Fruit fly (Drosophila melanogaster) whole organism: ENCODE results near the gene CG3847.
"Not testable (repeated sequence)": the region's sequence is repeated elsewhere in the genome, so short reads cannot be mapped to it uniquely, and the experiment has no call there.

Source experiments
- CG8478 ChIP-seq: fragments of >200 bp; optimal IDR thresholded peaks from 2 replicates; lab custom pipeline; 2018; ENCODE audit warnings: inconsistent platforms
- Dll ChIP-seq: fragments of >200 bp; optimal IDR thresholded peaks from 2 replicates; lab custom pipeline; 2017
- EcR ChIP-seq, 2 experiments: fragments of >200 bp; optimal IDR thresholded peaks; 2 replicates each; lab custom pipeline; 2017; ENCODE audit warnings: missing biosample characterization in 2 of 2, missing genetic modification characterization in 2 of 2, missing genetic modification reagents in 2 of 2
- pan ChIP-seq: fragments of >200 bp; optimal IDR thresholded peaks from 2 replicates; lab custom pipeline; 2017
- psq ChIP-seq: fragments of >200 bp; optimal IDR thresholded peaks from 2 replicates; lab custom pipeline; 2017
- usp ChIP-seq: fragments of >200 bp; optimal IDR thresholded peaks from 2 replicates; lab custom pipeline; 2017; ENCODE audit warnings: missing biosample characterization, missing genetic modification characterization, mixed read lengths

The CG3847 gene

DNA sequence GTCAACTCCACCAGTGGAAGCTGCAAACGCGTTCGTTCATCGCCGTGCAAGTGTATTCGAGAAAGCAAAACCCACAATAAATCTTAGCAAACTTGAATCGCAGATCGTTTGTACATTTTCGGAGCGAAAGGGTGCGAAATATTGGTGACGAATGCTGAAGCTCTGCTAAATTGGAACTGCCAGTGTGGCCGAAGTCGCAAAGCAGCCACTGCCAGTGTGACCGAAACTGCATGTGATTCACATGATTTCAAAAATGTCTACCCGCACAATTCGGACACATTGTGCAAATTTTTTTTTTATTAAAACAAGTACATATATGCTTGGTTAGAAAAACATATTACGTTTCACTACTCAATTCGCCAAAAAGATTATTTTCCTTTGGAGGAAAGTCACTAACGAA, 14.3 kb downstream of the CG3847 start:
- TF ChIP-seq Dll (lab: Kevin White, UChicago) (no peak), pan (lab: Kevin White, UChicago) (no peak), EcR (GFP tag; optimal IDR thresholded peaks at IDR 0.05; lab: Kevin White, UChicago) (no peak)

DNA sequence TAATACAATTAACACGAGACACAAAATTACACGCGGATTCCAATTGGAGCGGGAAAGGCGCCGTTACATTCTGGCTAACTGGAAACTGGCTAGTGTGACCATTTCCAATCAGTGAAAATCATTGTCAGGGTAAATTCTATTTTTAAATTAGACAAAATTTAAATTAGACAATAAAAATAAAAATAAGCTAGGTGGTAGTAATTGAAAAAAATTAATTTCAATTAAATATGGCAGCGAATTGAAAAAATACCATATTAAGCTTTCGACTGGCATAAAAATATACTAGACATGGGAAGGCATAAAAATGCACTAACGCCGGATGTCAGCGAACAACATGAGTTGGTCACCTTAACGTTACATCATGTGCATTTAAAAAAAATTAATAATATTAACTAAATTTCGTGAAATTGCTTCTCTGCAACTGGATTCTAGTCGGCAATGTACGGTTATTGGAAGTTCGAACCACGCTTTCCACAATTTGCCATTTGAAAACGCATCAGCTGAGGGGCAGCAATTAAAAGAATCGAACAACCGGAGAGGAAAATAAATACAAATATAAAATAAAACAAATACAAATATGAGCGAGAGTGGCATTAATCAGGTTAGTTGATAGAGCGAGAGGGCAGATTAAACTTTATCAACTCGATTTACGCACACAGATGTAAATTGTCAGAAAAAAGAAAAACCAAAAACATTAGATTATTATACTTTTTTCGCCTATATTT, 18.9 kb downstream of the CG3847 start, which contains the start of the genes swa and Marf:
Gene swa, minus strand, starts transcription at position 77 of the 725 bp plus-strand sequence.
Gene Marf, plus strand, starts transcription at position 318 of the 725 bp plus-strand sequence.
- TF ChIP-seq Dll (lab: Kevin White, UChicago): no peak
- no peak for TF ChIP-seq EcR (GFP tag; optimal IDR thresholded peaks at IDR 0.05; lab: Kevin White, UChicago)
- no peak for TF ChIP-seq usp (GFP tag; lab: Kevin White, UChicago)
- TF ChIP-seq CG8478: no peak
- no peak for TF ChIP-seq pan (lab: Kevin White, UChicago)
- TF ChIP-seq psq (lab: Kevin White, UChicago): no peak

DNA sequence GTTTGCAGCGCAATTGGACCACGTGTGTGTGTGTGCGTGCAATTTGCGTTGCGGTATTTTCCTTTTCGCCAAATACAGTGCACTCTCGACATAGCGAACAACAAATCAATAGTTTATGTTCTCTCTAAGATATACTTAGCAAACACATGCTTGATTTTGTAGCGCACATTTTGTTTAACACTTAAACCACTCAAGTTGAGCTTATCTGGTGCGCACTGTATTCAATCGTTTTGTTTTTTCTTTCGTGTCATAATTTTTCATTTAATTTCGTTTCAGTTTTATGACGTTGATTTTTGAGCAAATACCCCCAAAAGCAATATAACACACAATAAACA, 19.4 kb downstream of the CG3847 start:
- TF ChIP-seq usp (GFP tag; lab: Kevin White, UChicago) (no peak), EcR (GFP tag; optimal IDR thresholded peaks at IDR 0.05; lab: Kevin White, UChicago) (no peak), pan (lab: Kevin White, UChicago) (no peak), Dll (lab: Kevin White, UChicago) (no peak), CG8478 (no peak), psq (lab: Kevin White, UChicago) (no peak)

DNA sequence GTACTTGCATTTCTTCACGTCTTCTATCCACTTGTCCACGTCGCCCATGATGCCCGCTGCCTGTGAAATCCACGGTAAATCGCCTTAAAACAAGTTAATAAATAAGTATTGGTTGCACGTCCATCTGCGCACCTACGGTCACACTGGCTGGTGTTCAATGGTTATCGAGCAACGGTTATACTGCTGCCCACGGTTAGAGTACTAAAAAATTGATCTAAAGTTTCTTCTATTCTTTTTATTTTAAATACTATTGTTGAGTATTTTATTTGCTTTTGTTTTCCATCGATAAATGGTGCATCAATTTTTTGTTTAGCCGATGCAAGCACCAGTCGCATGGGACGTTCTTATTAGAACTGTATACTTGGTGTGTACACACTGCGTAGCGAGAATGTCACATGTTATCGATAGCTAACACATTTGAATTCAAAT, 25.9 kb downstream of the CG3847 start, which contains the start of gene PpV:
Gene PpV, minus strand, starts transcription at position 147 of the 429 bp plus-strand sequence.
- TF ChIP-seq psq (lab: Kevin White, UChicago): no peak
- no peak for TF ChIP-seq CG8478
- no peak for TF ChIP-seq EcR (GFP tag; optimal IDR thresholded peaks at IDR 0.05; lab: Kevin White, UChicago)
- TF ChIP-seq pan (lab: Kevin White, UChicago): no peak
- no peak for TF ChIP-seq usp (GFP tag; lab: Kevin White, UChicago)
- TF ChIP-seq Dll (lab: Kevin White, UChicago): no peak

DNA sequence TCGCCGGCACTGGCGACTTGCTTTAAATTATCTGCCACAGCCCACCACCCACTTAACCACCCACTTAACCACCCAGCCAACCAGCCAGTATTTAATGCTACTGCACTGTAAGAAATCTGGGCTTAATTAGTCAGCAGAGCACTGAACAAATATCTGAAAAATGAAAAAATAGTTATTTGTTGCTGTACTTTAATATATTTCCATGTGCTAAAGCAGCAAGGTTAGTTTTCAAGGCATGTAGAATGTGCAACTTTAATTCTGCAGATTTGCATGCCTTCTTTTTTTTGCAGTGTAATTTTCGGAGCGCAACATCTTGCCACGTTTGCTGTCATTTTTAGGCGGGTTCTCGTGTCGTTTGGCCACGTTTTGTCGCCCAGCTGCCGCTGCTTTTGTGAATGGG, 28.7 kb downstream of the CG3847 start:
- TF ChIP-seq Dll (lab: Kevin White, UChicago) (no peak), CG8478 (no peak), psq (lab: Kevin White, UChicago) (no peak), EcR (GFP tag; optimal IDR thresholded peaks at IDR 0.05; lab: Kevin White, UChicago) (no peak), usp (GFP tag; lab: Kevin White, UChicago) (no peak)

DNA sequence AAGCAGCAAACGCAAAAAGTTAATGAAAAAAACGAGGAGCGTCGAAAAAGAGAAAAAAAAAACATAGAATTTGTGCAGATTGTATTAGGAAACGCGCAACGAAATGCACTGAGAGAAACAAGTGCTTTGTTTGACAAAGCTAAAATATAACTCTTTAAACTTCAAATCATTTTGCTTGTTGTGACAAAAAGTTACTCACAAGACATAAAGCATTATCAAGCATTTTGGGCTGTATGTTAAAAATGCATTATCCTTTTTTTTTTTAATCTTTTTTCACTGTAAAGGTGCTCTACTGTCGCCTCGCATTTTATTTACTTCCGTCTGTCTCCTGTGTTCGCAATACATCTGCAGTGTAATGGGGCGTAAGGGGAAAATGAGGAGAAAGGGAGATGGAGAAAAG, 29.8 kb downstream of the CG3847 start:
- TF ChIP-seq EcR (GFP tag; optimal IDR thresholded peaks at IDR 0.05; lab: Kevin White, UChicago) (no peak), pan (lab: Kevin White, UChicago) (no peak), CG8478 (no peak), psq (lab: Kevin White, UChicago) (no peak)

DNA sequence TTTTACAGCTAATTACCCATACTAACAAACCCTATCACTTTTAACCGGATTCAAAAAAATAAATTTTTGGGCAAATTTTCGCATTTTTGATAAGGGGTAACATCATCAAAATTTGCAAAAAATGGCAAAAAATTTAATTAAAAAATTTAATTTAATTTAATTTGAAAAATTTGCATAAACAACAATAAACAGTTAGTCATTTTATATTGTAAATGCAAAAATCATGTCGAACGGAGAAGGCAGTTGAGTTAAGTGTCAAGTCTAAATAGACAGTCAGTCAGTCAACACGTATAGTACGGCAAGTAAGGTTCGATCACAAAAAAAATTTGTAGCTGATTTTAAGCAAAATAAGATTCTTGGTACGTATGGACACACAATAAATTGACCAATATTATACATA, 37.0 kb downstream of the CG3847 start, which contains the start of gene CG33664:
Gene CG33664, plus strand, starts transcription at position 301 of the 400 bp plus-strand sequence.
- not testable (repeated sequence) for TF ChIP-seq EcR (GFP tag; optimal IDR thresholded peaks at IDR 0.05; lab: Kevin White, UChicago); pan (lab: Kevin White, UChicago); usp (GFP tag; lab: Kevin White, UChicago)
